Fruit fly (Drosophila melanogaster) whole organism, adult: Measurements from ENCODE around the gene CG9518.

Experiments
- CG12768 ChIP-seq: fragments of 200-800 bp; sonication (Bioruptor generic); optimal IDR thresholded peaks from 2 replicates; lab custom pipeline; 2017; ENCODE audit warnings: missing biosample characterization, missing genetic modification characterization, mild to moderate bottlenecking, moderate library complexity, missing genetic modification reagents
- CG14711 ChIP-seq: fragments of 200-800 bp; sonication (Bioruptor generic); optimal IDR thresholded peaks from 2 replicates; lab custom pipeline; 2018; ENCODE audit warnings: missing biosample characterization, mild to moderate bottlenecking, missing genetic modification characterization, moderate library complexity
- CG33017 ChIP-seq: fragments of 200-800 bp; sonication (Bioruptor generic); optimal IDR thresholded peaks from 2 replicates; lab custom pipeline; 2018; ENCODE audit warnings: missing biosample characterization, mild to moderate bottlenecking, missing genetic modification characterization, moderate library complexity
- CG7045 ChIP-seq: fragments of 200-800 bp; sonication (Bioruptor generic); optimal IDR thresholded peaks from 2 replicates; lab custom pipeline; 2017; ENCODE audit warnings: missing biosample characterization, mild to moderate bottlenecking, missing genetic modification characterization
- Hr96 ChIP-seq: fragments of 200-800 bp; sonication (Bioruptor generic); optimal IDR thresholded peaks from 2 replicates; lab custom pipeline; 2016; ENCODE audit warnings: missing biosample characterization, missing genetic modification characterization
- cic ChIP-seq: fragments of 200-800 bp; sonication (Bioruptor generic); optimal IDR thresholded peaks from 2 replicates; lab custom pipeline; 2017; ENCODE audit warnings: missing biosample characterization, mild to moderate bottlenecking, missing genetic modification characterization, moderate library complexity
- pad ChIP-seq: fragments of 200-800 bp; sonication (Bioruptor generic); optimal IDR thresholded peaks from 3 replicates; lab custom pipeline; 2017; ENCODE audit warnings: missing biosample characterization, missing genetic modification characterization, mild to moderate bottlenecking, moderate library complexity, missing genetic modification reagents
- toe ChIP-seq: fragments of 200-800 bp; sonication (Bioruptor generic); optimal IDR thresholded peaks from 2 replicates; lab custom pipeline; 2016; ENCODE audit warnings: missing biosample characterization, missing genetic modification characterization

- TF ChIP-seq CG14711 (tag; lab: Kevin White, UChicago) (no peak), Hr96 (no peak), CG33017 (no peak), cic (no peak), toe (GFP tag; lab: Kevin White, UChicago) (no peak), pad (GFP tag; lab: Kevin White, UChicago) (no peak), CG7045 (GFP tag; lab: Kevin White, UChicago) (no peak), CG12768 (GFP tag; lab: Kevin White, UChicago) (no peak)
Measured at dm6 chrX:14896310-14896709, 25.3 kb upstream of the CG9518 start.
